Worm (Caenorhabditis elegans) whole organism, L4 larva: Measurements from ENCODE around the gene C13C4.7.

Source experiments
- dve-1 ChIP-seq: sonication (generic microtip); optimal IDR thresholded peaks from 2 replicates; lab custom pipeline; 2017; ENCODE audit warnings: antibody characterized with exemption, mild to moderate bottlenecking, missing genetic modification characterization, missing compliant biosample characterization; ENCODE audit not compliant: insufficient read depth
- gei-8 ChIP-seq: fragments of 200-800 bp; sonication (Bioruptor generic); optimal IDR thresholded peaks from 2 replicates; lab custom pipeline; 2018; ENCODE audit warnings: mild to moderate bottlenecking, missing genetic modification characterization, missing compliant biosample characterization
- hif-1 ChIP-seq, 2 experiments: sonication (generic microtip); optimal IDR thresholded peaks; 2 replicates each; lab custom pipeline; 2016 to 2017; ENCODE audit warnings: missing compliant biosample characterization in 2 of 2, missing genetic modification characterization in 2 of 2, missing genetic modification reagents in 2 of 2, missing genotype in 2 of 2, mild to moderate bottlenecking in 1 of 2
- hlh-11 ChIP-seq: fragments of 200-800 bp; sonication (Bioruptor generic); optimal IDR thresholded peaks from 2 replicates; lab custom pipeline; 2018; ENCODE audit warnings: mild to moderate bottlenecking, missing genetic modification characterization, missing compliant biosample characterization
- lin-39 ChIP-seq: fragments of 150-350 bp; optimal IDR thresholded peaks from 2 replicates; lab custom pipeline; 2014; ENCODE audit warnings: missing biosample characterization, missing genetic modification reagents, missing genetic modification characterization
- nhr-11 ChIP-seq: fragments of 150-350 bp; optimal IDR thresholded peaks from 2 replicates; lab custom pipeline; 2014; ENCODE audit warnings: missing biosample characterization, missing genetic modification characterization
- nhr-48 ChIP-seq: sonication (generic microtip); optimal IDR thresholded peaks from 2 replicates; lab custom pipeline; 2016; ENCODE audit warnings: mild to moderate bottlenecking, missing genetic modification characterization, missing compliant biosample characterization
- pha-4 ChIP-seq, 2 experiments: fragments of 150-350 bp in 1 of 2; fragments of 200-800 bp in 1 of 2; sonication (Bioruptor generic) in 1 of 2; IDR thresholded peaks in 1 of 2; optimal IDR thresholded peaks in 1 of 2; 2 replicates each; pipeline versions ENCODE4 v1.3.6 to Lab custom; 2014 to 2022; ENCODE audit warnings: missing genetic modification characterization in 2 of 2, missing genetic modification reagents in 2 of 2, missing biosample characterization in 1 of 2, missing compliant biosample characterization in 1 of 2
- snpc-4 ChIP-seq: fragments of 150-350 bp; optimal IDR thresholded peaks from 2 replicates; lab custom pipeline; 2014; ENCODE audit warnings: missing biosample characterization, missing genetic modification characterization
- unc-62 ChIP-seq, 3 experiments: fragments of 150-350 bp in 1 of 3; sonication (generic microtip); optimal IDR thresholded peaks in 2 of 3; peaks in 1 of 3; 1 replicate in 1 of 3; 2 replicates in 2 of 3; lab custom pipeline; 2014 to 2017; ENCODE audit warnings: missing biosample characterization in 3 of 3, missing genetic modification characterization in 3 of 3, missing genetic modification reagents in 3 of 3, missing genotype in 1 of 3
- ztf-11 ChIP-seq: fragments of 150-350 bp; optimal IDR thresholded peaks from 2 replicates; lab custom pipeline; 2014; ENCODE audit warnings: missing biosample characterization, missing genetic modification characterization

ce11 chrV:12098123-12098522 is 22.2 kb downstream of the C13C4.7 start, which contains the start of gene nhr-209:
- TF ChIP-seq dve-1 (tag; lab: Kevin White, UChicago) (no peak), gei-8 (GFP tag; lab: Kevin White, UChicago) (no peak), lin-39 (tag; lab: Kevin White, UChicago) (no peak), nhr-48 (tag; lab: Kevin White, UChicago) (no peak), pha-4 (GFP tag; IDR thresholded peaks at IDR 0.05; lab: Robert Waterston, UW) (no peak), pha-4 (tag; optimal IDR thresholded peaks at IDR 0.05; lab: Kevin White, UChicago) (no peak), nhr-11 (tag; lab: Kevin White, UChicago) (no peak), hlh-11 (no peak), hif-1 (tag; optimal IDR thresholded peaks at IDR 0.05; lab: Kevin White, UChicago) (no peak), snpc-4 (tag; lab: Kevin White, UChicago) (no peak), ztf-11 (tag; lab: Kevin White, UChicago) (no peak), unc-62 (GFP tag; optimal IDR thresholded peaks at IDR 0.05 in 1 of 2; lab: Kevin White, UChicago) (no peak), unc-62 (tag; optimal IDR thresholded peaks at IDR 0.05; lab: Kevin White, UChicago) (no peak)
